Worm (Caenorhabditis elegans): ENCODE results near the gene lys-6.
A peak's percentile ranks its signal among the peaks of the same experiment; 100 is the strongest.

ce11 chrIV:11593415-11594190 is 34.1 kb downstream of the lys-6 start, which contains the start of gene F40F11.3:
- TF ChIP-seq ztf-23 (GFP tag; IDR thresholded peaks at IDR 0.05) (no peak), flt-1 (GFP tag; IDR thresholded peaks at IDR 0.05) (peak; percentile 57), ztf-29 (GFP tag; IDR thresholded peaks at IDR 0.05) (no peak; the same call in 1 of the 2 replicates), klf-2 (GFP tag; conservative IDR thresholded peaks at IDR 0.05) (no peak), cog-1 (tag; optimal IDR thresholded peaks at IDR 0.05) (peak; percentile 83), ref-1 (GFP tag; conservative IDR thresholded peaks at IDR 0.05) (no peak)

Measured in whole organism, midembryonic.